Fruit fly (Drosophila melanogaster): Measurements from ENCODE around the gene CG7384.
A peak's percentile ranks its signal among the peaks of the same experiment; 100 is the strongest.

The CG7384 gene

DNA sequence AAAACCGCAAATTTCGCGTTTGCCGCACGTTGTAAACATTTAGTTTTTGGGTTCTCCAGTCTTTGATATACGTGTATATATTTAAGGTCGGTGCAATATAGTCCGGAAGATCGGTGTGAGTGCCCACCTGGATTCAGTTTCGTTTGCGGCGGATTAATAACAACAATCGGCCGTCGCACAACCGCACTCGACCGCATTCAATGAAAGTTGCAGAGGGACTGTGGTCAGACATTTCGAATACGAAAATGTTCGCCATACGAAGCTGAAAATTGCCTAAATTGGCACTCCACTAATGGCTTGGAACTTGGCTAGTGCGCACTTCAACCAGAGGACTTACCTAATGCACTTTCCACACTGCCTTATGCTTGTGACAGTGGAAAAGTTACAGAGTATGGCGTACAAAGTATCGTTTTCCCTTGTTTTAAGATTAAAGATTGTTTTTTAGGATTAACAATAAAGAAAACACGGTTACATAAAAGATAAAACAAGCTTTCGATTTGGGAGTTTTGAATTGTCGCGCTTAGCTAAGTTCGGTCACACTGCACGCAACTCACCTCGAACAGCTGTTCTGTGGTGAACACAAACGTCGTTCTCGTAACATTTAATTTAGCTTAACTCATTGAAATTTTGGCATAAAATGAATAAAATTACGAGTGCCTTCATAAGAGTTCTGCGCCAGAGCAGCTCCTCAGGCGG, 3.5 kb downstream of the CG7384 start, which contains the start of the genes Myo31DF and CG6094 (continued):
- TF ChIP-seq sc (optimal IDR thresholded peaks at IDR 0.05) (no peak), sc (GFP tag; optimal IDR thresholded peaks at IDR 0.05) (no peak), Taf1 (GFP tag; IDR thresholded peaks at IDR 0.05) (no peak), sob (GFP tag; IDR thresholded peaks at IDR 0.05) (peak; percentile 46; the same call in 1 of the 2 replicates), twi (tag; optimal IDR thresholded peaks at IDR 0.05) (peak; percentile 23), Dek (tag; optimal IDR thresholded peaks at IDR 0.05) (peak; percentile 33), CG1529 (GFP tag; optimal IDR thresholded peaks at IDR 0.05) (no peak), Ssrp (tag; optimal IDR thresholded peaks at IDR 0.05) (no peak), CG13894 (tag; optimal IDR thresholded peaks at IDR 0.05) (peak; percentile 19), lab (GFP tag; optimal IDR thresholded peaks at IDR 0.05) (peak; percentile 46), h (optimal IDR thresholded peaks at IDR 0.05) (no peak), CG30020 (tag; optimal IDR thresholded peaks at IDR 0.05) (peak; percentile 71), fu2 (GFP tag; optimal IDR thresholded peaks at IDR 0.05) (peak; percentile 43), Dll (GFP tag; IDR thresholded peaks at IDR 0.05; ENCODE audit: partially characterized antibody) (no peak), CG5245 (GFP tag; optimal IDR thresholded peaks at IDR 0.05) (no peak), gro (GFP tag; optimal IDR thresholded peaks at IDR 0.05) (peak; percentile 38), CG1647 (GFP tag; optimal IDR thresholded peaks at IDR 0.05) (no peak), CG17568 (GFP tag; optimal IDR thresholded peaks at IDR 0.05) (no peak), CG4328 (GFP tag; optimal IDR thresholded peaks at IDR 0.05) (peak; percentile 19), CG11695 (GFP tag; IDR thresholded peaks at IDR 0.05) (no peak), CG12155 (GFP tag; optimal IDR thresholded peaks at IDR 0.05) (peak; percentile 50), cg (GFP tag; optimal IDR thresholded peaks at IDR 0.05) (no peak), lmd (GFP tag; IDR thresholded peaks at IDR 0.05) (peak; percentile 5; the same call in 1 of the 2 replicates), Six4 (GFP tag; optimal IDR thresholded peaks at IDR 0.05) (no peak), NC2β (GFP tag; optimal IDR thresholded peaks at IDR 0.05) (peak; percentile 39), MESR4 (GFP tag; optimal IDR thresholded peaks at IDR 0.05) (peak; percentile 1), Ravus (GFP tag; IDR thresholded peaks at IDR 0.05) (no peak), so (GFP tag; IDR thresholded peaks at IDR 0.05) (no peak), CG11723 (GFP tag; optimal IDR thresholded peaks at IDR 0.05) (no peak), pum (GFP tag; optimal IDR thresholded peaks at IDR 0.05) (peak; percentile 21), CG1602 (GFP tag; optimal IDR thresholded peaks at IDR 0.05) (no peak), ranshi (GFP tag; IDR thresholded peaks at IDR 0.05) (peak; percentile 5; the same call in 1 of the 2 replicates), CG8388 (GFP tag; optimal IDR thresholded peaks at IDR 0.05) (no peak), CG11456 (GFP tag; IDR thresholded peaks at IDR 0.05) (peak; percentile 66), CG4424 (GFP tag; optimal IDR thresholded peaks at IDR 0.05) (peak; percentile 25), tio (GFP tag; optimal IDR thresholded peaks at IDR 0.05) (no peak), fd102C (GFP tag; optimal IDR thresholded peaks at IDR 0.05) (peak; percentile 40), Scr (GFP tag; IDR thresholded peaks at IDR 0.05; ENCODE audit: partially characterized antibody) (0 out of 2 replicates have a peak, but pooled peaks have one; percentile 29), CG33557 (GFP tag; optimal IDR thresholded peaks at IDR 0.05) (no peak), cas (GFP tag; IDR thresholded peaks at IDR 0.05) (no peak), ERR (GFP tag; optimal IDR thresholded peaks at IDR 0.05) (peak; percentile 54), CG7556 (GFP tag; optimal IDR thresholded peaks at IDR 0.05) (no peak), otp (GFP tag; IDR thresholded peaks at IDR 0.05) (no peak), Drgx (GFP tag; IDR thresholded peaks at IDR 0.05) (no peak), CG12219 (GFP tag; optimal IDR thresholded peaks at IDR 0.05) (no peak), Mad (GFP tag; optimal IDR thresholded peaks at IDR 0.05) (peak; percentile 46), dmrt11E (tag; optimal IDR thresholded peaks at IDR 0.05) (no peak), CG13775 (GFP tag; optimal IDR thresholded peaks at IDR 0.05) (no peak), unc-4 (GFP tag; IDR thresholded peaks at IDR 0.05; ENCODE audit: partially characterized antibody) (peak; percentile 25; the same call in 1 of the 2 replicates), CG15011 (GFP tag; optimal IDR thresholded peaks at IDR 0.05) (no peak)
